Fruit fly (Drosophila melanogaster) whole organism, embryonic: Measurements from ENCODE around the gene gpp.
A peak's percentile ranks its signal among the peaks of the same experiment; 100 is the strongest.

Experiments
- Atf-2 ChIP-seq: fragments of 200-800 bp; sonication (Bioruptor generic); optimal IDR thresholded peaks from 2 replicates; lab custom pipeline; 2016; ENCODE audit warnings: missing biosample characterization, missing genetic modification characterization
- Bteb2 ChIP-seq: fragments of 200-800 bp; sonication (Bioruptor generic); optimal IDR thresholded peaks from 2 replicates; lab custom pipeline; 2016; ENCODE audit warnings: missing biosample characterization, missing genetic modification characterization
- CG10321 ChIP-seq: fragments of 200-800 bp; sonication (Bioruptor generic); IDR thresholded peaks from 2 replicates; pipeline ENCODE4 v1.3.6; 2022; ENCODE audit warnings: missing biosample characterization, missing genetic modification characterization
- CG12071 ChIP-seq: fragments of 200-800 bp; sonication (Bioruptor generic); optimal IDR thresholded peaks from 3 replicates; lab custom pipeline; 2018; ENCODE audit warnings: missing biosample characterization, mild to moderate bottlenecking, missing genetic modification characterization
- CG12155 ChIP-seq: fragments of 200-800 bp; sonication (Bioruptor generic); optimal IDR thresholded peaks from 3 replicates; lab custom pipeline; 2016; ENCODE audit warnings: missing biosample characterization, missing genetic modification characterization
- CG1233 ChIP-seq: fragments of 200-800 bp; sonication (Bioruptor generic); optimal IDR thresholded peaks from 4 replicates; lab custom pipeline; 2018; ENCODE audit warnings: missing biosample characterization, mild to moderate bottlenecking, missing genetic modification characterization
- CG12769 ChIP-seq: fragments of 200-800 bp; sonication (Bioruptor generic); optimal IDR thresholded peaks from 2 replicates; lab custom pipeline; 2019; ENCODE audit warnings: missing biosample characterization, mild to moderate bottlenecking, missing genetic modification characterization, moderate library complexity
- CG12942 ChIP-seq: fragments of 200-800 bp; sonication (Bioruptor generic); optimal IDR thresholded peaks from 3 replicates; lab custom pipeline; 2016; ENCODE audit warnings: missing biosample characterization, missing genetic modification characterization
- CG13296 ChIP-seq: fragments of 200-800 bp; sonication (Bioruptor generic); optimal IDR thresholded peaks from 3 replicates; lab custom pipeline; 2018; ENCODE audit warnings: missing biosample characterization, mild to moderate bottlenecking, missing genetic modification characterization
- CG16863 ChIP-seq: fragments of 200-800 bp; sonication (Bioruptor generic); optimal IDR thresholded peaks from 3 replicates; lab custom pipeline; 2016; ENCODE audit warnings: missing biosample characterization, missing genetic modification characterization
- CG17385 ChIP-seq: fragments of 200-800 bp; sonication (Bioruptor generic); optimal IDR thresholded peaks from 3 replicates; lab custom pipeline; 2018; ENCODE audit warnings: missing biosample characterization, mild to moderate bottlenecking, missing genetic modification characterization
- CG2116 ChIP-seq: fragments of 200-800 bp; sonication (Bioruptor generic); optimal IDR thresholded peaks from 3 replicates; lab custom pipeline; 2018; ENCODE audit warnings: missing biosample characterization, mild to moderate bottlenecking, missing genetic modification characterization
- CG31365 ChIP-seq: fragments of 200-800 bp; sonication (Bioruptor generic); optimal IDR thresholded peaks from 2 replicates; lab custom pipeline; 2018; ENCODE audit warnings: missing biosample characterization, mild to moderate bottlenecking, missing genetic modification characterization
- CG31441 ChIP-seq: fragments of 200-800 bp; sonication (Bioruptor generic); IDR thresholded peaks from 2 replicates; pipeline ENCODE4 v1.3.6; 2022; ENCODE audit warnings: missing biosample characterization, missing genetic modification characterization
- CG34224 ChIP-seq: fragments of 200-800 bp; sonication (Bioruptor generic); IDR thresholded peaks from 3 replicates; pipeline ENCODE4 v1.3.6; 2022; ENCODE audit warnings: missing biosample characterization, missing genetic modification characterization; ENCODE audit not compliant: partially characterized antibody
- CG4282 ChIP-seq: fragments of 200-800 bp; sonication (Bioruptor generic); optimal IDR thresholded peaks from 2 replicates; lab custom pipeline; 2016; ENCODE audit warnings: missing biosample characterization, missing genetic modification characterization
- CG6272 ChIP-seq: fragments of 200-800 bp; sonication (Bioruptor generic); IDR thresholded peaks from 2 replicates; pipeline ENCODE4 v1.3.6; 2022; ENCODE audit warnings: missing biosample characterization, missing genetic modification characterization
- CG6683 ChIP-seq: fragments of 200-800 bp; sonication (Bioruptor generic); optimal IDR thresholded peaks from 2 replicates; lab custom pipeline; 2017; ENCODE audit warnings: missing biosample characterization, mild to moderate bottlenecking, missing genetic modification characterization, missing genetic modification reagents
- CG8290 ChIP-seq, 3 experiments: fragments of 200-800 bp; sonication (Bioruptor generic); optimal IDR thresholded peaks; 2 replicates each; lab custom pipeline; 2016 to 2019; ENCODE audit warnings: missing biosample characterization in 3 of 3, missing genetic modification characterization in 3 of 3, mild to moderate bottlenecking in 2 of 3, moderate library complexity in 1 of 3
- CG8944 ChIP-seq: fragments of 200-800 bp; sonication (Bioruptor generic); optimal IDR thresholded peaks from 3 replicates; lab custom pipeline; 2016; ENCODE audit warnings: missing biosample characterization, missing genetic modification characterization
- CG9797 ChIP-seq: fragments of 200-800 bp; sonication (Bioruptor generic); optimal IDR thresholded peaks from 3 replicates; lab custom pipeline; 2018; ENCODE audit warnings: missing biosample characterization, mild to moderate bottlenecking, missing genetic modification characterization
- CoRest ChIP-seq: fragments of 200-800 bp; sonication (Bioruptor generic); optimal IDR thresholded peaks from 3 replicates; lab custom pipeline; 2018; ENCODE audit warnings: missing biosample characterization, mild to moderate bottlenecking, missing genetic modification characterization, moderate library complexity
- Deaf1 ChIP-seq: fragments of 200-800 bp; optimal IDR thresholded peaks from 3 replicates; lab custom pipeline; 2019; ENCODE audit warnings: missing biosample characterization, mild to moderate bottlenecking, missing genetic modification characterization, moderate library complexity
- Dp ChIP-seq: fragments of 200-800 bp; sonication (Bioruptor generic); optimal IDR thresholded peaks from 2 replicates; lab custom pipeline; 2018; ENCODE audit warnings: missing biosample characterization, mild to moderate bottlenecking, missing genetic modification characterization, moderate library complexity
- HHEX ChIP-seq: fragments of 200-800 bp; sonication (Bioruptor generic); optimal IDR thresholded peaks from 3 replicates; lab custom pipeline; 2017; ENCODE audit warnings: missing biosample characterization, mild to moderate bottlenecking, missing genetic modification characterization, missing genetic modification reagents
- NC2β ChIP-seq: fragments of 200-800 bp; sonication (Bioruptor generic); optimal IDR thresholded peaks from 2 replicates; lab custom pipeline; 2016; ENCODE audit warnings: missing biosample characterization, missing genetic modification characterization
- NK7.1 ChIP-seq: fragments of 200-800 bp; sonication (Bioruptor generic); optimal IDR thresholded peaks from 3 replicates; lab custom pipeline; 2016; ENCODE audit warnings: missing biosample characterization, missing genetic modification characterization
- Nf-YC ChIP-seq: fragments of 200-800 bp; optimal IDR thresholded peaks from 3 replicates; lab custom pipeline; 2019; ENCODE audit warnings: missing biosample characterization, mild to moderate bottlenecking, missing genetic modification characterization, moderate library complexity
- Oaz ChIP-seq: fragments of 200-800 bp; sonication (Bioruptor generic); IDR thresholded peaks from 2 replicates; pipeline ENCODE4 v1.3.6; 2022; ENCODE audit warnings: missing biosample characterization, missing genetic modification characterization
- Oli ChIP-seq: fragments of 200-800 bp; sonication (Bioruptor generic); optimal IDR thresholded peaks from 2 replicates; lab custom pipeline; 2018; ENCODE audit warnings: missing biosample characterization, mild to moderate bottlenecking, missing genetic modification characterization, moderate library complexity
- Pdp1 ChIP-seq, 2 experiments: fragments of 200-800 bp; sonication (Bioruptor generic); optimal IDR thresholded peaks; 3 replicates each; lab custom pipeline; 2016; ENCODE audit warnings: missing biosample characterization in 2 of 2, missing genetic modification characterization in 2 of 2, mild to moderate bottlenecking in 1 of 2, moderate library complexity in 1 of 2
- Rx ChIP-seq: fragments of 200-800 bp; sonication (Bioruptor generic); IDR thresholded peaks from 2 replicates; pipeline ENCODE4 v1.3.6; 2022; ENCODE audit warnings: missing biosample characterization, missing genetic modification characterization
- Sry-β ChIP-seq: fragments of 200-800 bp; sonication (Bioruptor generic); optimal IDR thresholded peaks from 2 replicates; lab custom pipeline; 2018; ENCODE audit warnings: missing biosample characterization, mild to moderate bottlenecking, missing genetic modification characterization, moderate library complexity
- Vsx1 ChIP-seq: fragments of 200-800 bp; sonication (Bioruptor generic); optimal IDR thresholded peaks from 2 replicates; lab custom pipeline; 2017; ENCODE audit warnings: missing biosample characterization, mild to moderate bottlenecking, missing genetic modification characterization, missing genetic modification reagents
- ab ChIP-seq: fragments of 200-800 bp; sonication (Bioruptor generic); optimal IDR thresholded peaks from 2 replicates; lab custom pipeline; 2016; ENCODE audit warnings: missing biosample characterization, missing genetic modification characterization
- ac ChIP-seq: fragments of 200-800 bp; sonication (Bioruptor generic); optimal IDR thresholded peaks from 3 replicates; lab custom pipeline; 2017; ENCODE audit warnings: missing biosample characterization, mild to moderate bottlenecking, missing genetic modification characterization
- bsh ChIP-seq, 2 experiments: fragments of 200-800 bp; sonication (Bioruptor generic); optimal IDR thresholded peaks; 2 replicates each; lab custom pipeline; 2017 to 2018; ENCODE audit warnings: mild to moderate bottlenecking in 2 of 2, missing biosample characterization in 2 of 2, missing genetic modification characterization in 2 of 2, moderate library complexity in 1 of 2
- btn ChIP-seq: fragments of 200-800 bp; sonication (Bioruptor generic); optimal IDR thresholded peaks from 2 replicates; lab custom pipeline; 2016; ENCODE audit warnings: missing biosample characterization, missing genetic modification characterization
- crc ChIP-seq: fragments of 200-800 bp; sonication (Bioruptor generic); optimal IDR thresholded peaks from 2 replicates; lab custom pipeline; 2016; ENCODE audit warnings: missing biosample characterization, missing genetic modification characterization
- crol ChIP-seq: fragments of 200-800 bp; sonication (Bioruptor generic); IDR thresholded peaks from 2 replicates; pipeline ENCODE4 v1.3.6; 2022; ENCODE audit warnings: missing biosample characterization, missing genetic modification characterization
- dati ChIP-seq: fragments of 200-800 bp; sonication (Bioruptor generic); IDR thresholded peaks from 2 replicates; pipeline ENCODE4 v1.3.6; 2022; ENCODE audit warnings: missing biosample characterization, missing genetic modification characterization
- eve ChIP-seq, 2 experiments: fragments of >200 bp; optimal IDR thresholded peaks; 2 replicates each; lab custom pipeline; 2017; ENCODE audit warnings: missing biosample characterization in 2 of 2, missing genetic modification characterization in 2 of 2
- ewg ChIP-seq: fragments of 200-800 bp; sonication (Bioruptor generic); optimal IDR thresholded peaks from 3 replicates; lab custom pipeline; 2017; ENCODE audit warnings: mild to moderate bottlenecking, missing biosample characterization, missing genetic modification reagents, missing genetic modification characterization
- fd3F ChIP-seq: fragments of 200-800 bp; sonication (Bioruptor generic); optimal IDR thresholded peaks from 2 replicates; lab custom pipeline; 2018; ENCODE audit warnings: missing biosample characterization, mild to moderate bottlenecking, missing genetic modification characterization, moderate library complexity
- gcm2 ChIP-seq: fragments of 200-800 bp; sonication (Bioruptor generic); optimal IDR thresholded peaks from 2 replicates; lab custom pipeline; 2016; ENCODE audit warnings: missing biosample characterization, missing genetic modification characterization
- pzg ChIP-seq: fragments of 200-800 bp; sonication (Bioruptor generic); optimal IDR thresholded peaks from 3 replicates; lab custom pipeline; 2018; ENCODE audit warnings: missing biosample characterization, mild to moderate bottlenecking, missing genetic modification characterization, moderate library complexity
- sens ChIP-seq: fragments of 200-800 bp; sonication (Bioruptor generic); peaks from one replicate; lab custom pipeline; 2016; ENCODE audit warnings: missing biosample characterization, missing genetic modification characterization
- tgo ChIP-seq: fragments of 200-800 bp; sonication (Bioruptor generic); IDR thresholded peaks from 3 replicates; pipeline ENCODE4 v1.3.6; 2022; ENCODE audit warnings: missing biosample characterization, missing genetic modification characterization

gpp gene

DNA sequence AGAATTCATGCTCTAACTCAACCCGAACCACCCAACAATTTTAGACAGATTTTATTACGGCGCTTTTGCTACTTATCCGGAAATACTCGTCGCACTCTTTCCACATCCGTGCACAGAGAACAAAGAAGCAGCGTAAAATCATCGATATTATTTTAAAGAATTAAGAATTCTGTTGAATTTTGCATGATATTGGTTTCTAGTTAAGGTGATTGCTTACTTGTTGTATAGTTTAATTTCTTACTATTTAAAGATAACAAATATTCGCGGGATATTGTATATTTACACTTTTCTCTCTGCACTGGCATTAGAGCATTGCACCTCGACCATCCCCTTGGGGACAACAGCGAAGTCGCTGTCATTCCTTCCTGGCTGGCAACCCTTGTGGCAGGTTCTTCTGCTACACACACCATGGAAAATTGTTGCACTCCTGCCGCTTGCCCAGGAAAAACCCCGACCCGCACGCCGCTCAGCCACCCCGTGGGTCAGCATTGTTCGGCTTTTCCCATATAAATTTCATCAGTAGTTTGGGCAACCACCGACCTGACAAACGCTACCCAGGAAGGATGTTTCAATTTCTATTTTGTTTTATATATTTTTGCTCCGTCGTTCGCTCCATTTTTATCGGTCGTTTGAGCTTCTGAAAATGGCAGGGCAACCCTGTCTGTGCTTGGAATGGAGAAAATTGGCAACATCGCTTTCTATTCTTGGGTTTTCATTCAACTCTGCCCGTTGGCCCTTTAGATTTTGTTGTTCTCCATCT lies 21.1 kb downstream of the gpp start (continued):
- 0 out of 3 replicates have a peak, but pooled peaks have one; percentile 13 for TF ChIP-seq CG34224 (GFP tag; lab: Robert Waterston, UW)
- TF ChIP-seq CoRest (tag; lab: Kevin White, UChicago): peak; percentile 50
- TF ChIP-seq gcm2 (GFP tag; lab: Kevin White, UChicago): no peak
- no peak for TF ChIP-seq ac (GFP tag; lab: Kevin White, UChicago)
- TF ChIP-seq HHEX: peak; percentile 59
- TF ChIP-seq CG10321: no peak
- TF ChIP-seq btn: peak; percentile 31
- peak; percentile 55 for TF ChIP-seq ewg
- TF ChIP-seq CG13296 (GFP tag; lab: Kevin White, UChicago): peak; percentile 9
- peak; percentile 59 for TF ChIP-seq CG12769 (tag; lab: Kevin White, UChicago)
- peak; percentile 49 for TF ChIP-seq CG1233 (GFP tag; lab: Kevin White, UChicago)
- peak; percentile 27 to 83 for TF ChIP-seq bsh (GFP tag; optimal IDR thresholded peaks at IDR 0.05; lab: Kevin White, UChicago)
- TF ChIP-seq Rx (GFP tag; lab: Robert Waterston, UW): 0 out of 2 replicates have a peak, but pooled peaks have one; percentile 11
- no peak for TF ChIP-seq Vsx1 (GFP tag; lab: Kevin White, UChicago)
- no peak for TF ChIP-seq CG31365 (tag; lab: Kevin White, UChicago)
- TF ChIP-seq crc (GFP tag; lab: Kevin White, UChicago): no peak
- TF ChIP-seq Bteb2 (GFP tag; lab: Kevin White, UChicago): peak; percentile 39
- TF ChIP-seq sens: peak; percentile 89
- peak; percentile 68 for TF ChIP-seq CG17385 (GFP tag; lab: Kevin White, UChicago)
- no peak for TF ChIP-seq Dp (GFP tag; lab: Kevin White, UChicago)
- TF ChIP-seq CG12155: peak; percentile 22
- TF ChIP-seq Nf-YC (tag; lab: Kevin White, UChicago): no peak
- peak; percentile 21 for TF ChIP-seq Deaf1 (tag; lab: Kevin White, UChicago)
- TF ChIP-seq CG12071 (GFP tag; lab: Kevin White, UChicago): peak; percentile 52
- peak; percentile 48 for TF ChIP-seq CG6683 (GFP tag; lab: Kevin White, UChicago)
- no peak for TF ChIP-seq CG4282
- no peak for TF ChIP-seq ab (GFP tag; lab: Kevin White, UChicago)
- no peak for TF ChIP-seq pzg (GFP tag; lab: Kevin White, UChicago)
- peak; percentile 50 for TF ChIP-seq Atf-2 (GFP tag; lab: Kevin White, UChicago)
- peak; percentile 58 for TF ChIP-seq Oli (tag; lab: Kevin White, UChicago)
- no peak for TF ChIP-seq Oaz (GFP tag; lab: Robert Waterston, UW)
- TF ChIP-seq tgo (GFP tag; lab: Robert Waterston, UW): peak; percentile 74
- TF ChIP-seq dati (GFP tag; lab: Robert Waterston, UW): no peak
- TF ChIP-seq NK7.1 (GFP tag; lab: Kevin White, UChicago): peak; percentile 7
- TF ChIP-seq CG31441 (GFP tag; lab: Robert Waterston, UW): peak; percentile 72
- no peak for TF ChIP-seq Sry-β (GFP tag; lab: Kevin White, UChicago)
- peak; percentile 52 to 54 for TF ChIP-seq Pdp1 (GFP tag; optimal IDR thresholded peaks at IDR 0.05; lab: Kevin White, UChicago)
- peak; percentile 19 for TF ChIP-seq CG8944
- peak; percentile 33 for TF ChIP-seq CG2116
- peak; percentile 9 for TF ChIP-seq fd3F (GFP tag; lab: Kevin White, UChicago)
- no peak for TF ChIP-seq CG9797
- TF ChIP-seq crol (GFP tag; lab: Robert Waterston, UW): peak; percentile 56
- peak; percentile 43; the same call in 1 of the 2 replicates for TF ChIP-seq CG6272
- TF ChIP-seq CG12942: peak; percentile 13
- TF ChIP-seq NC2β: peak; percentile 47
- TF ChIP-seq CG16863 (GFP tag; lab: Kevin White, UChicago): peak; percentile 50
- TF ChIP-seq CG8290 (GFP tag; optimal IDR thresholded peaks at IDR 0.05; lab: Kevin White, UChicago): no peak
- TF ChIP-seq CG8290 (tag; optimal IDR thresholded peaks at IDR 0.05; lab: Kevin White, UChicago): peak in 1 of 2 experiments; percentile 41
- TF ChIP-seq eve (GFP tag; optimal IDR thresholded peaks at IDR 0.05; lab: Kevin White, UChicago): peak in 1 of 2 experiments; percentile 64
